Worm (Caenorhabditis elegans) whole organism, late embryonic: ENCODE data around the gene Y73B6BL.22.

Experiments used
- ama-1 ChIP-seq: fragments of 150-350 bp; optimal IDR thresholded peaks from 2 replicates; lab custom pipeline; 2014
- ceh-48 ChIP-seq: sonication (generic microtip); optimal IDR thresholded peaks from 2 replicates; lab custom pipeline; 2016; ENCODE audit warnings: missing genetic modification characterization, inconsistent platforms, missing compliant biosample characterization

DNA sequence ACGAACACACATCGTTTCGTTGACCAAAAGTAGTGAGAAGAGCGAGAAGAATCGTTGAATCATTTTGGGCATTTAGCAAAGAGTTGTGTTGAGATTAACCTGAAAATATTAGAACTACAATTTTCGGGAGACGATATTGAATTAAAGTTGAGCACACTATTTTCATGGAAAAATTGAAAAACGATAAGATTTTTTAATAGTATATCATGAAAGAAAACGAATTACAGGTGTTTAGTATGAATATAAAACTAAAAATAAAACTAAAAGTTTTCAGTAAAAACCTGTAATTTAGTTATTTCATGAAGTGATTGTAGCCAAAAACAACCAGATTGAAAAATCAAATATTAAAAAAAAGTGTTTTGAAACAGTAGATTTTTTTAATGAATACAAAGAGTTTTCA, 41.0 kb upstream of the Y73B6BL.22 start, which contains the start of gene lgc-10:
- no peak for TF ChIP-seq ama-1
- TF ChIP-seq ceh-48 (tag; lab: Kevin White, UChicago), result no peak
